Worm (Caenorhabditis elegans) whole organism, L4/young adult: ENCODE measurements around the gene pho-12.

ENCODE experiments used
- W03F9.2 ChIP-seq: fragments of 150-350 bp; optimal IDR thresholded peaks from 2 replicates; lab custom pipeline; 2014; ENCODE audit warnings: missing biosample characterization, missing genetic modification characterization
- dao-5 ChIP-seq: sonication (generic microtip); optimal IDR thresholded peaks from 2 replicates; lab custom pipeline; 2016; ENCODE audit warnings: missing genotype, missing genetic modification characterization, moderate library complexity, missing compliant biosample characterization
- him-1 ChIP-seq: sonication (generic microtip); optimal IDR thresholded peaks from 2 replicates; lab custom pipeline; 2016; ENCODE audit warnings: missing genotype, missing genetic modification reagents, missing genetic modification characterization, missing compliant biosample characterization

DNA sequence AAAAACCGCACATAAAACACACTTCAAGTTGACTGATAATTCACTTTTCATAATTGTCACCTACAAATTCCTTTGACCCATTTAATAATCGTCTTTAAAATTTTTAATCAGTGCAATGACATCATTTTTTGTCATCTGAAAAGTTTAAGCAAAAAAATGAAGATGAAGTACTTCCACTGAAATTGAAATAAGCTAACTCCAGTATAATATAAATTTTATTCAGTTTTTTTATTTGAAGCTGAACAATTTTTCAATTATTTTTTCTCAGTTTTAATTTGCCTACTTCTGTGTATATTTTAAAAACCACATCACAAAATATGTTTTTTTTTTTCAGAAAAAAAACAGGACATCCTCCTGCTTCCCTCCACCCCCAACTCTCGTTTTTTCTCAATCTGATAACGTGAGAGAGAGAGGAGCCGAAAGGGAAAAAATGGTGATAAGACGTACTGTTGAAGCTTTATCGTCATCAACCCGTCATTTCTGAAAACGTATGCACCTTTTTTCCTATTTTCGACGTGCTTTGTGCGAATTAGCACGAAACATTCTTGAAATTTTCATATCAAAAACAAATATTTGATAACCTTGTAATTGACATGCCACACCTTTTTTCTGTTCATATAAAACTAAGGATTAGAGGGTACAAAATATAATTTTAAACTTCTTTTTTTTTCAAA lies 43.3 kb upstream of the pho-12 start, which contains the start of the genes C04G6.11 and mpk-2:
- TF ChIP-seq W03F9.2 (tag; lab: Kevin White, UChicago) (no peak), dao-5 (tag; lab: Kevin White, UChicago) (no peak), him-1 (tag; lab: Kevin White, UChicago) (no peak)
